Worm (Caenorhabditis elegans): Measurements from ENCODE around the gene tsp-8.

- TF ChIP-seq dmd-4 (tag; optimal IDR thresholded peaks at IDR 0.05) (no peak), snpc-4 (tag; optimal IDR thresholded peaks at IDR 0.05) (no peak), elt-3 (tag; optimal IDR thresholded peaks at IDR 0.05) (no peak), unc-39 (tag; optimal IDR thresholded peaks at IDR 0.05) (no peak), lin-39 (tag; optimal IDR thresholded peaks at IDR 0.05) (no peak), nhr-11 (tag; optimal IDR thresholded peaks at IDR 0.05) (no peak), nhr-12 (tag; optimal IDR thresholded peaks at IDR 0.05) (no peak), nhr-77 (tag; optimal IDR thresholded peaks at IDR 0.05) (no peak), lsy-2 (tag; optimal IDR thresholded peaks at IDR 0.05) (no peak), mdl-1 (tag; optimal IDR thresholded peaks at IDR 0.05) (no peak), nhr-21 (tag; optimal IDR thresholded peaks at IDR 0.05) (no peak), fos-1 (tag; optimal IDR thresholded peaks at IDR 0.05) (no peak), ztf-4 (tag; optimal IDR thresholded peaks at IDR 0.05) (no peak), ceh-82 (tag; optimal IDR thresholded peaks at IDR 0.05) (no peak)
Measured at ce11 chrX:14729319-14729718, at the start of gene tsp-8.

Measured in whole organism, L2 larva.